Worm (Caenorhabditis elegans) whole organism, dauer: ENCODE results near the gene sao-1.

Experiments
- unc-62 ChIP-seq: sonication (generic microtip); optimal IDR thresholded peaks from 2 replicates; lab custom pipeline; 2017; ENCODE audit warnings: missing biosample characterization, missing genetic modification reagents, missing genetic modification characterization

sao-1 gene

DNA sequence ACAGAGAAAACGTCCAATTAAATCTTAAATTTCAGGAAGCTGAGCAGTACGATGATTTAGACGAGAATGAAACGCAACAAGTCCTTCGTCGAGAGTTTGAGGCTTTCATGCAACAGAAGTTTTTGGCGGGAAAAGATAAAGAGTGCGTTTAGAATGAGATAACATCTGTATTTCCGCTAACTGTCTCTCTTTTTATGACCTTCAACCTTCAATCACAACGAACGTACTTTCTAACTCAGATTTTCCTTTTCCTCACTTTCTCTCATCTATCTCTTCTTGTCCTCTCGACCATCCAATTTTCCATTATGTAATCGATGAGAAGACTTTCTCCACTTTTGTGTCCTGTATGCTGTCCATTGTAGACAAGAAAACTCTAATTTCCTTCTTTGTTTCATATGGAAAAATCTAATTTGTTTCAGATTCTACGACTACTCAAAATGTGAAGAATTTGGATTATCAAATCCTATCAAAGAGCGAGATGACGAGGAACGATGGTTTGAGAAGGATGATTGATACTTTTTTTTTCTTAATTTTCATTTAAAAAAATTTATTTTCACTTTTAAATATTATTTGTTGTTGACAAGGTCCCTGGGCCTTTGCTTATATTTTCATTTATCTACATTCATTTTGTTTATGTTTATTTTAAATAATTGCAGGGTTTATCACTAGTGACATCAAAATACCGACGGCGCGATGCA is at the start of gene sao-1:
Gene sao-1 (plus strand): TSS at position 648 of the 698 bp plus-strand sequence.
- no peak for TF ChIP-seq unc-62 (GFP tag; lab: Kevin White, UChicago)

DNA sequence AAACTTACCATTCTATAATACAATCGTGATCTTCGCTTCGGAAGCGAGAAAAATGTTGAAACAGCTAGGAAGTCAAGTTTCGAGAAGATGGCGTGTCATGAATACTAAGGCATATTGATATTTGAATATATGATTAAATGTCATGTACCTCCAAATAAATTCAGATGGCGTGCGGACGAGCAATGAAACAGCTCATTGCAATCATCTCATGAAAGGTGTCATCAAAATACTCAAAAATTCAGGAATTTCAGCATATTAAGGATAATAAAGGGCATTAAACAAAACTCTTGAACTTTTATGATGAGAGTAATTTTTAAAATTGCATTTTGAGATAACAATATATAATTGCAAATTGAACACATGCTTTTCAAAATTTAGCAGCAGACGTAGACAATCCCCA is 48.3 kb upstream of the sao-1 start, which contains the start of gene gcy-32:
Gene gcy-32 (minus strand): TSS at position 101 of the 400 bp plus-strand sequence.
- TF ChIP-seq unc-62 (GFP tag; lab: Kevin White, UChicago) = no peak

ce11 chrV:13916196-13916595 is 47.5 kb upstream of the sao-1 start, which contains the start of gene str-252:
Gene str-252, plus strand, starts transcription at chrV:13916496.
- no peak for TF ChIP-seq unc-62 (GFP tag; lab: Kevin White, UChicago)

DNA sequence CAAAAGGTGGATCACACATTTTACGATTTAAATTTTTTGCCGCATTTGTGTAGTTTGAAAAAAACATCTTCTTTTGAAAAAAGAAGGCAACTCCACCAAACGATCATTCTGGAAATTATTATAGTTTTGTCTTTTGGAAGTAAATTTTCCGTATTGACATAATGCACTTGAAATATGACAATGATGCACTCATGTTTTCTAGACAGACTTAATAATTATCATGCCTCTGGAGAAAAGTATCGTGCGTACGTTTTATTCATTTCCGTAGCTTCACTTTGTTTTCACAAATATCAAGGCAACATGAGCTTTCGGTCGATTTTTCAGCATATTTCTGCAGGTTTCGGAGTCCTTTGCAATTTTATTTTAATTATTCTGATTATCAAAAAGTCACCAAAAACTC is 45.4 kb upstream of the sao-1 start, which contains the start of gene str-250:
Gene str-250 (plus strand): TSS at position 301 of the 400 bp plus-strand sequence.
- no peak for TF ChIP-seq unc-62 (GFP tag; lab: Kevin White, UChicago)

ce11 chrV:13920730-13921129 is 43.0 kb upstream of the sao-1 start, which contains the start of gene srx-42:
Gene srx-42, plus strand, starts transcription at chrV:13921030.
- no peak for TF ChIP-seq unc-62 (GFP tag; lab: Kevin White, UChicago)

DNA sequence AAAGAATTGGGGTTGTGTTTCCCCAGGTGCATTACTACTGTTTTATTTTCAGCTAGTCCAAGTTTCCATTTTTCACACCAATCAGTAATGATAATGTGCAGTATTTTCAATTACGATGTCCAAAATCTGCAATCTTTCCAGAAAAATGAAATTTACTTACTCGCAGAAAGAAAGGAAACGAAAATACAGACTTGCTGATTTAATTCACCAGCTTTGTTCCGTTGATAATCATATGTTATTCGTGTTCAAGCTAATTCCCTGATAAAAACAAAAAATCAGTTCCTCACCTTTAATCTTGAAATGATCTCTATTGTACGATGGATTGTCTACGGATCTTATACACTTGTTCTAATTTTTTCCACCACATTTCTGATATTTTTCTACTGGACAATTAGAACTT is 39.9 kb upstream of the sao-1 start, which contains the start of gene srxa-11:
Gene srxa-11 (plus strand): TSS at position 301 of the 400 bp plus-strand sequence.
- no peak for TF ChIP-seq unc-62 (GFP tag; lab: Kevin White, UChicago)

- no peak for TF ChIP-seq unc-62 (GFP tag; lab: Kevin White, UChicago)
Measured at ce11 chrV:13926398-13926797, 37.3 kb upstream of the sao-1 start, which contains the start of gene srxa-12. Gene srxa-12, plus strand, starts transcription at chrV:13926698.

- no peak for TF ChIP-seq unc-62 (GFP tag; lab: Kevin White, UChicago)
Measured at ce11 chrV:13929503-13929902, 34.2 kb upstream of the sao-1 start, which contains the start of gene srxa-13. Gene srxa-13, plus strand, starts transcription at chrV:13929803.

- TF ChIP-seq unc-62 (GFP tag; lab: Kevin White, UChicago) = no peak
Measured at ce11 chrV:13931225-13931624, 32.5 kb upstream of the sao-1 start, which contains the start of gene C06B3.16. Gene C06B3.16, plus strand, starts transcription at chrV:13931525.

ce11 chrV:13931952-13932351 is 31.8 kb upstream of the sao-1 start:
- no peak for TF ChIP-seq unc-62 (GFP tag; lab: Kevin White, UChicago)

- no peak for TF ChIP-seq unc-62 (GFP tag; lab: Kevin White, UChicago)
Measured at ce11 chrV:13934545-13934944, 29.2 kb upstream of the sao-1 start, which contains the start of gene R10D12.1. Gene R10D12.1, minus strand, starts transcription at chrV:13934645.

- TF ChIP-seq unc-62 (GFP tag; lab: Kevin White, UChicago) = no peak
Measured at ce11 chrV:13935423-13935822, 28.3 kb upstream of the sao-1 start.

DNA sequence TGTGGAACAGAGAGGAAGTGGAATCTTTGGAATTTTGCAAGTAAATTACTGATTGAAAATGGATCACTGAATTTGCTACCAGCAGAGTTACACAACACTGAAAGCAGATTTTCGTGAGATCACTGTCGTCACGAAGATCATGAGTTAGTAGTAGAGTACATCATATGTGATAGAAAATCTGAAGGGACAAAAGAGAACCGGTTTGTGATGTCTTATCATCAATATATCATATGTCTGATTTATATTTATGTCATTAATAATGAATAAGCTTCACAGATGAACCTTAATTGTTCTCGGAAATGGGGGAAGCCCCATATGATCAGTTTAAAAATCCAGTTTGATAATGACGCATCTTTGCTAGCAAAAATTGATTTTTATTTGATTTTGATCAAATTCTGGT is 27.7 kb upstream of the sao-1 start:
- no peak for TF ChIP-seq unc-62 (GFP tag; lab: Kevin White, UChicago)

- TF ChIP-seq unc-62 (GFP tag; lab: Kevin White, UChicago) = no peak
Measured at ce11 chrV:13936850-13937249, 26.9 kb upstream of the sao-1 start, which contains the start of gene srw-145. Gene srw-145, plus strand, starts transcription at chrV:13937150.

ce11 chrV:13942082-13942481 is 21.6 kb upstream of the sao-1 start, which contains the start of gene dpr-1:
Gene dpr-1, minus strand, starts transcription at chrV:13942182.
- no peak for TF ChIP-seq unc-62 (GFP tag; lab: Kevin White, UChicago)

- no peak for TF ChIP-seq unc-62 (GFP tag; lab: Kevin White, UChicago)
Measured at ce11 chrV:13946385-13947019, 17.2 kb upstream of the sao-1 start, which contains the start of the genes srx-10 and clec-226. Gene srx-10, minus strand, starts transcription at chrV:13946485. Gene clec-226, plus strand, starts transcription at chrV:13946969.
